Fruit fly (Drosophila melanogaster): ENCODE results near the gene Srp72.

Gene Srp72

DNA sequence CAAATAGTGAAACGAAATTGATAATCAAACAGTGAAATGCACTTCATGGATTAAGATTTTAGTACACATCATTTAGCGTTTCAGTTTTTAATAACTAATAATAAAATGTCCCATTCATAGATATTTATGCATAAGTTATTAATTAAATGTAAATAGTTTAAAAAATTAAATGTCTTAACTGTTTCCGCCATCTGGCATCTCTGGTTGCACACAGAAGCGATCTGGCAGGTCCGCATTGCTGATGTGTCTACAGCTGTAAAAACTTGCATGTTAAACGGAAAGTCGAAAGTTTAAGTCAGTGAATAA is at the start of gene Srp72 (continued):
- TF ChIP-seq CG2875 (GFP tag; optimal IDR thresholded peaks at IDR 0.05) (peak; percentile 16), Rx (GFP tag; IDR thresholded peaks at IDR 0.05) (no peak), CG14014 (GFP tag; IDR thresholded peaks at IDR 0.05) (peak; percentile 47; the same call in 1 of the 2 replicates), CG18619 (GFP tag; optimal IDR thresholded peaks at IDR 0.05) (no peak), CG16813 (GFP tag; IDR thresholded peaks at IDR 0.05; ENCODE audit: partially characterized antibody) (no peak), Vsx1 (GFP tag; optimal IDR thresholded peaks at IDR 0.05) (no peak), jing (GFP tag; optimal IDR thresholded peaks at IDR 0.05) (no peak), MESR4 (GFP tag; optimal IDR thresholded peaks at IDR 0.05) (no peak), Ravus (GFP tag; IDR thresholded peaks at IDR 0.05) (no peak), CG10462 (GFP tag; optimal IDR thresholded peaks at IDR 0.05) (peak; percentile 17), unc-4 (GFP tag; IDR thresholded peaks at IDR 0.05; ENCODE audit: partially characterized antibody) (no peak), gsb-n (tag; optimal IDR thresholded peaks at IDR 0.05) (peak; percentile 51), CG9437 (GFP tag; optimal IDR thresholded peaks at IDR 0.05) (peak; percentile 84), cad (GFP tag; optimal IDR thresholded peaks at IDR 0.05) (no peak), CG2129 (GFP tag; IDR thresholded peaks at IDR 0.05; ENCODE audit: partially characterized antibody) (no peak), ara (GFP tag; IDR thresholded peaks at IDR 0.05) (0 out of 2 replicates have a peak, but pooled peaks have one; percentile 7), CG6654 (GFP tag; optimal IDR thresholded peaks at IDR 0.05) (no peak), Poxn (GFP tag; IDR thresholded peaks at IDR 0.05) (no peak), CG3847 (GFP tag; IDR thresholded peaks at IDR 0.05) (peak; percentile 62), bcd (GFP tag; optimal IDR thresholded peaks at IDR 0.05) (peak; percentile 21), ro (GFP tag; IDR thresholded peaks at IDR 0.05) (no peak), ham (GFP tag; IDR thresholded peaks at IDR 0.05) (no peak), hbn (GFP tag; IDR thresholded peaks at IDR 0.05; ENCODE audit: partially characterized antibody) (no peak), sc (optimal IDR thresholded peaks at IDR 0.05) (no peak), sc (GFP tag; optimal IDR thresholded peaks at IDR 0.05) (no peak), sob (GFP tag; IDR thresholded peaks at IDR 0.05) (0 out of 2 replicates have a peak, but pooled peaks have one; percentile 12), slp2 (GFP tag; optimal IDR thresholded peaks at IDR 0.05) (no peak), HLH3B (GFP tag; IDR thresholded peaks at IDR 0.05) (peak; percentile 51; the same call in 1 of the 2 replicates), fd102C (GFP tag; optimal IDR thresholded peaks at IDR 0.05) (no peak), CG12391 (tag; optimal IDR thresholded peaks at IDR 0.05) (peak; percentile 78), Fer3 (tag; optimal IDR thresholded peaks at IDR 0.05) (peak; percentile 57), CG8388 (GFP tag; optimal IDR thresholded peaks at IDR 0.05) (peak; percentile 42), CG11560 (tag; IDR thresholded peaks at IDR 0.05) (no peak), Sox100B (GFP tag; optimal IDR thresholded peaks at IDR 0.05) (no peak), Bdp1 (GFP tag; optimal IDR thresholded peaks at IDR 0.05) (no peak), CG34224 (GFP tag; IDR thresholded peaks at IDR 0.05; ENCODE audit: partially characterized antibody) (no peak), ase (GFP tag; IDR thresholded peaks at IDR 0.05) (no peak), HmgZ (tag; optimal IDR thresholded peaks at IDR 0.05) (no peak), luna (GFP tag; optimal IDR thresholded peaks at IDR 0.05) (no peak), CG31388 (GFP tag; optimal IDR thresholded peaks at IDR 0.05) (no peak), bbx (GFP tag; IDR thresholded peaks at IDR 0.05; ENCODE audit: partially characterized antibody) (no peak; the same call in 1 of the 2 replicates), gfzf (GFP tag; optimal IDR thresholded peaks at IDR 0.05) (peak; percentile 56), MTF-1 (GFP tag; optimal IDR thresholded peaks at IDR 0.05; ENCODE audit: borderline replicate concordance) (no peak), NFAT (GFP tag; IDR thresholded peaks at IDR 0.05) (no peak), CG9932 (GFP tag; IDR thresholded peaks at IDR 0.05) (peak; percentile 64), CG17829 (tag; optimal IDR thresholded peaks at IDR 0.05) (peak; percentile 52), Dad (GFP tag; optimal IDR thresholded peaks at IDR 0.05) (no peak), ems (GFP tag; optimal IDR thresholded peaks at IDR 0.05) (no peak), CG43689 (GFP tag; IDR thresholded peaks at IDR 0.05) (no peak), lab (GFP tag; optimal IDR thresholded peaks at IDR 0.05) (peak; percentile 58), CG11093 (GFP tag; IDR thresholded peaks at IDR 0.05) (no peak), CG32767 (GFP tag; IDR thresholded peaks at IDR 0.05) (no peak; the same call in 1 of the 2 replicates)
